Worm (Caenorhabditis elegans): ENCODE data around the gene F23B12.7.

- no peak for TF ChIP-seq ztf-29 (GFP tag; IDR thresholded peaks at IDR 0.05)
- no peak for TF ChIP-seq klf-2 (GFP tag; conservative IDR thresholded peaks at IDR 0.05)
- TF ChIP-seq flt-1 (GFP tag; IDR thresholded peaks at IDR 0.05) = no peak
- TF ChIP-seq ref-1 (GFP tag; conservative IDR thresholded peaks at IDR 0.05) = no peak
- no peak for TF ChIP-seq med-1 (GFP tag; optimal IDR thresholded peaks at IDR 0.05; ENCODE audit: insufficient read depth)
- TF ChIP-seq ztf-23 (GFP tag; IDR thresholded peaks at IDR 0.05) = no peak
- no peak for TF ChIP-seq T22C8.4 (GFP tag; IDR thresholded peaks at IDR 0.05)
- no peak for TF ChIP-seq cog-1 (tag; optimal IDR thresholded peaks at IDR 0.05)
- no peak for TF ChIP-seq tab-1 (GFP tag; IDR thresholded peaks at IDR 0.05)
Measured at ce11 chrV:14464368-14464767, 14.9 kb downstream of the F23B12.7 start, which contains the start of gene F08H9.4.
